Worm (Caenorhabditis elegans): Measurements from ENCODE around the gene trxr-2.

- TF ChIP-seq lin-13 (GFP tag; optimal IDR thresholded peaks at IDR 0.05) (no peak), sem-4 (tag; optimal IDR thresholded peaks at IDR 0.05) (no peak), ceh-82 (tag; optimal IDR thresholded peaks at IDR 0.05) (no peak), mdl-1 (tag; optimal IDR thresholded peaks at IDR 0.05) (no peak), snpc-4 (tag; optimal IDR thresholded peaks at IDR 0.05) (no peak), dmd-4 (tag; optimal IDR thresholded peaks at IDR 0.05) (no peak), aly-2 (tag; optimal IDR thresholded peaks at IDR 0.05) (no peak), nhr-12 (tag; optimal IDR thresholded peaks at IDR 0.05) (no peak), ceh-16 (tag; optimal IDR thresholded peaks at IDR 0.05) (no peak), zag-1 (tag; optimal IDR thresholded peaks at IDR 0.05) (no peak), lsy-2 (tag; optimal IDR thresholded peaks at IDR 0.05) (no peak), lin-11 (tag; optimal IDR thresholded peaks at IDR 0.05) (no peak), nhr-23 (tag; optimal IDR thresholded peaks at IDR 0.05) (no peak)
These were observed 47.5 kb upstream of the trxr-2 start for ce11 chrIII:8866038-8866437.
